Fruit fly (Drosophila melanogaster) whole organism, larva: ENCODE measurements around the gene CG44002.

Experiments
- noc ChIP-seq: fragments of 200-800 bp; sonication (Bioruptor generic); optimal IDR thresholded peaks from 3 replicates; lab custom pipeline; 2019; ENCODE audit warnings: missing biosample characterization, mild to moderate bottlenecking, missing genetic modification characterization, moderate library complexity

The CG44002 gene

DNA sequence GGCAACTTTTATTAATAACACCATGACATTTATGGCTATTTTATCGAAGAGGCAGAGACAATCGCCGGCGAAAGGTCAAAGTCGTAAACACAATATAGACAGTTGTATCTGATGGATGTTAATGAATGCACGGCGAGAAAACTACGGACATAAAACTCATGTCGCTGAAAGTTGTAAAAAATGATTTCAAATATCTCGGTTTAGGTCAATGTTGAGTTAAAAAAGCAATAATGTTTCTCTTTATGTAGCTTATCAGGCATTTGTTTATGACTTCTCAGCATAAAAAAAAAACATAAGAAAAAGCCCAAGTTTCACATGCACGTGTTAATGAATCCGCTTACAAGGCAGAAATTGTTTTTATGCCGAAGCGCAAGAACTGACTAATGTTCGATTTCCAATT, 49.6 kb downstream of the CG44002 start:
- TF ChIP-seq noc = no peak

DNA sequence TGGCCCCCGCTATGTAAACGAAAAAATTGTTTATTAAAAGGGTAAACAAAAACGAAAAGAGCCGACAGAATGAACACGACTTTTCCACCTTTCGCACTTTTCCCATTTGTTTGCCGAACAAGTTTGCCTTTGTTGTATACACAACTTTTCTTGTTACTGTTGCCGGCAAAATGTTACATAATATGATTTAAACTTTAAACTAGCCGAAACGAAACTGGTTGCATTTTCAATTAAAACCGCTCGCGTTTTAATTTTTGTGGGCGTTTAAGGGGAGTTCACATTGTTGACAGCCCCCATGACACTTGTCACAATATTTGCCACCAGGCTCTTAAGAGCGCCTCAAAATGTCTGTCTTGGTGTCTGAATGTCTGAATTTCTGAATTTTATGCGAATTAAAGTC, 50.1 kb downstream of the CG44002 start:
- no peak for TF ChIP-seq noc
